Fruit fly (Drosophila melanogaster): ENCODE data around the gene Sap47.

DNA sequence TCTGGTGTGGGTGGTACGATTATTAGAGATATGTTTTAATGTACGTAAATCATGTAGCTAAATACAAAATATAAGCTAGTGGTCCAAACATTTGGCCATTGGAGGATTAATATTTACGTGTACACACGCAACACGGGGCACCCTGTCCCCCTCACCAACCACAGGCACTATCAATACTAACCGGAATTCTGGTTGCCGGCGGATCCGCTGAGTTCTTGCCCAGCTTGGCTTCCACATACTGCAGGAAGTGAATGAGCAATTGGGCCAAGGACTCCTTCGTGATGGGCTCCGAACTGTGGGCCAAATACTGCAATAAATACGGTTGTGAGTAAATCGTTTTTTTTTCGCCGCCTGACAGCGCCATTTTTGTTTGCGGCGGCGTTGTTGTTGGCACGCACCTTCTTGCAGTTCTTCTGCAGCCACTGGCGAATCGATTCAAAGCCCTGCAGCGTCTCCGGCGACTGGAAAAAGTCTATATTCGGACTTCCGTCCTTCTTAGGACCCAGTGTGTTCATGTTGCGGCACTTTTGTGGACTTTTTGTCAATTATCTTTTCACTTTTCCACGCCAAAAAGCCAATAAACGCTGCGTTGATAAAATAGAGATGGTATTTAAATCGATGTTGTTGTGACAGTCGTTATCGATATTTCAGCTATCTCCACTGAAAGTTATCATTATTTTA, 37.5 kb downstream of the Sap47 start, which contains the start of gene mor:
- TF ChIP-seq dan (GFP tag; IDR thresholded peaks at IDR 0.05) (no peak), CG7372 (GFP tag; IDR thresholded peaks at IDR 0.05) (no peak), Dad (GFP tag; optimal IDR thresholded peaks at IDR 0.05) (no peak), CG3281 (GFP tag; optimal IDR thresholded peaks at IDR 0.05) (no peak), CG13894 (tag; optimal IDR thresholded peaks at IDR 0.05) (no peak), ap (GFP tag; IDR thresholded peaks at IDR 0.05) (no peak), Chrac-16 (GFP tag; optimal IDR thresholded peaks at IDR 0.05) (no peak), Hey (tag; optimal IDR thresholded peaks at IDR 0.05) (no peak), CG16815 (GFP tag; optimal IDR thresholded peaks at IDR 0.05) (no peak)

All from whole organism, embryonic.